Fruit fly (Drosophila melanogaster) S2 (cell line): ENCODE data around the gene Or92a.

Source experiments
- CG8478 ChIP-seq: fragments of >200 bp; optimal IDR thresholded peaks from 2 replicates; lab custom pipeline; 2018
- CTCF ChIP-seq, 2 experiments: fragments of >200 bp; optimal IDR thresholded peaks; 2 replicates each; lab custom pipeline; 2018

DNA sequence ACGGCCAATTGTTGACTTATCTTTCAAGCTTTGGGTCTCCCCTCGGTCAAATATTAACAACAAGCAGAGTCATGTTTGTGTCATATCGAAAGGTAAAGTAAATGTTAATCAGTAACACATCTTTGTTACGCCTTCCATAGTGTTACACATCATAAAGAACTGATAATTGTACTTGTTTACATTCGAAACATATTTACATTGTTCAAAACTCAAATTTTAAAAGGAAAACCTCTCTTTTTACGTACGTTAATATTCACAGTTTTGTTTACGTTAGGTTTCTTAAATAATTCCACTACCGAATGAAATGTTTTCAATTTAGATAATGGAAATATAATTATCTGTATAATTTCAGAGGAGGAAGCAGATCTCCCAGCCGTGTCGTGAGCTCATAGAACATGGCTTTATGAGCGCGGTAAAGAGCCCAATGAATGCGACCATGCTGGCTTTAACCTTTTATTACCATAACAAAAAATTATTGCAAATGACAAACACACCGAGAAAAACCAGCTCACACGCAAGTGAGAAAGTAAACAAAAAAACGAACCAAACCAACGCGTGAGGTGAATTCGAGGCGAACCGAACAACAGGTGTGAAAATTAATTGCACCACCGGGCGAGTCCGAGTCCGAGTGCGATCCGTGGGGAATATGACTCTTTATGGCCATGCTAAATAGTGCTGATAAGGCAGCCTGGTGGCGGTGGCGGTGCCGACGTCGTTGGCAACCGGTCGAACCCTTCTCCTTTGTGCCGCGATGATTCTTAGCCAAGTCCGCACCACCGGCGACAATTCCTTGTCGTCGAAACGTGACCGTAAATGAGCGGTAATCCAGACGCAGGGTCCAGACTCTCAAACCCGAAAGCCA lies 37.9 kb downstream of the Or92a start:
- TF ChIP-seq CG8478 (lab: Kevin White, UChicago) (no peak), CTCF (optimal IDR thresholded peaks at IDR 0.05; lab: Kevin White, UChicago) (no peak)
